Worm (Caenorhabditis elegans) whole organism, midembryonic: ENCODE results near the gene grd-13.
"Not testable (repeated sequence)": the region's sequence is repeated elsewhere in the genome, so short reads cannot be mapped to it uniquely, and the experiment has no call there.

Source experiments
- T22C8.4 ChIP-seq: fragments of 200-800 bp; sonication (Bioruptor generic); IDR thresholded peaks from 2 replicates; pipeline ENCODE4 v1.3.6; 2022; ENCODE audit warnings: missing genetic modification characterization, missing compliant biosample characterization
- cog-1 ChIP-seq: sonication (generic microtip); optimal IDR thresholded peaks from 2 replicates; lab custom pipeline; 2016; ENCODE audit warnings: missing genetic modification characterization, missing compliant biosample characterization
- flt-1 ChIP-seq: fragments of 200-800 bp; sonication (Bioruptor generic); IDR thresholded peaks from 2 replicates; pipeline ENCODE4 v1.3.6; 2022; ENCODE audit warnings: missing genetic modification characterization, missing compliant biosample characterization
- klf-2 ChIP-seq: fragments of 200-800 bp; sonication (Bioruptor generic); conservative IDR thresholded peaks from 2 replicates; pipeline ENCODE4 v1.3.6; 2022; ENCODE audit warnings: missing genetic modification reagents, missing genetic modification characterization, missing compliant biosample characterization
- med-1 ChIP-seq: sonication (generic microtip); optimal IDR thresholded peaks from 2 replicates; lab custom pipeline; 2017; ENCODE audit warnings: missing genetic modification characterization, mild to moderate bottlenecking, missing compliant biosample characterization, antibody characterized with exemption, missing genetic modification reagents; ENCODE audit not compliant: insufficient read depth
- ref-1 ChIP-seq: fragments of 200-800 bp; sonication (Bioruptor generic); conservative IDR thresholded peaks from 2 replicates; pipeline ENCODE4 v1.3.6; 2022; ENCODE audit warnings: missing genetic modification reagents, missing genetic modification characterization, missing compliant biosample characterization
- tab-1 ChIP-seq: fragments of 200-800 bp; sonication (Bioruptor generic); IDR thresholded peaks from 2 replicates; pipeline ENCODE4 v1.3.6; 2022; ENCODE audit warnings: missing genetic modification characterization, missing compliant biosample characterization
- ztf-23 ChIP-seq: fragments of 200-800 bp; sonication (Bioruptor generic); IDR thresholded peaks from 2 replicates; pipeline ENCODE4 v1.3.6; 2022; ENCODE audit warnings: missing genetic modification reagents, missing genetic modification characterization, missing compliant biosample characterization
- ztf-29 ChIP-seq: fragments of 200-800 bp; sonication (Bioruptor generic); IDR thresholded peaks from 2 replicates; pipeline ENCODE4 v1.3.6; 2022; ENCODE audit warnings: missing genetic modification reagents, missing genetic modification characterization, missing compliant biosample characterization

The grd-13 gene

ce11 chrIV:3428434-3428950 lies 9.6 kb upstream of the grd-13 start, which contains the start of the genes C04C3.9 and srz-60:
Gene C04C3.9, minus strand, starts transcription at chrIV:3428534.
Gene srz-60, plus strand, starts transcription at chrIV:3428900.
- no peak for TF ChIP-seq ztf-29

ce11 chrIV:3433387-3433786 lies 4.7 kb upstream of the grd-13 start, which contains the start of gene C04C3.7:
Gene C04C3.7, minus strand, starts transcription at chrIV:3433487.
- not testable (repeated sequence) for TF ChIP-seq tab-1 (GFP tag; lab: Robert Waterston, UW); med-1 (GFP tag; lab: Kevin White, UChicago); T22C8.4 (GFP tag; lab: Robert Waterston, UW)

ce11 chrIV:3436021-3436420 lies 2.1 kb upstream of the grd-13 start, which contains the start of gene srz-32:
Gene srz-32, plus strand, starts transcription at chrIV:3436321.
- TF ChIP-seq T22C8.4 (GFP tag; lab: Robert Waterston, UW) (no peak), cog-1 (no peak), flt-1 (GFP tag; lab: Robert Waterston, UW) (no peak), ref-1 (GFP tag; lab: Robert Waterston, UW) (no peak), ztf-23 (GFP tag; lab: Robert Waterston, UW) (no peak), klf-2 (GFP tag; lab: Robert Waterston, UW) (no peak)

ce11 chrIV:3439354-3439753 lies 1.2 kb downstream of the grd-13 start, which contains the start of gene grd-3:
Gene grd-3, plus strand, starts transcription at chrIV:3439655.
- TF ChIP-seq T22C8.4 (GFP tag; lab: Robert Waterston, UW) = no peak
- no peak for TF ChIP-seq ref-1 (GFP tag; lab: Robert Waterston, UW)
- no peak for TF ChIP-seq ztf-23 (GFP tag; lab: Robert Waterston, UW)
- TF ChIP-seq flt-1 (GFP tag; lab: Robert Waterston, UW) = no peak
- no peak for TF ChIP-seq med-1 (GFP tag; lab: Kevin White, UChicago)
- TF ChIP-seq tab-1 (GFP tag; lab: Robert Waterston, UW) = no peak
- TF ChIP-seq cog-1 = no peak
- no peak for TF ChIP-seq klf-2 (GFP tag; lab: Robert Waterston, UW)
- TF ChIP-seq ztf-29 = no peak

- TF ChIP-seq T22C8.4 (GFP tag; lab: Robert Waterston, UW) (no peak), med-1 (GFP tag; lab: Kevin White, UChicago) (no peak), ztf-29 (no peak), cog-1 (no peak), flt-1 (GFP tag; lab: Robert Waterston, UW) (no peak), tab-1 (GFP tag; lab: Robert Waterston, UW) (no peak), ztf-23 (GFP tag; lab: Robert Waterston, UW) (no peak), ref-1 (GFP tag; lab: Robert Waterston, UW) (no peak), klf-2 (GFP tag; lab: Robert Waterston, UW) (no peak)
These were observed 2.7 kb downstream of the grd-13 start, which contains the start of gene grd-10 for ce11 chrIV:3440848-3441247. Gene grd-10, plus strand, starts transcription at chrIV:3441055.

ce11 chrIV:3442513-3442912 lies 4.4 kb downstream of the grd-13 start:
- TF ChIP-seq cog-1 (no peak), flt-1 (GFP tag; lab: Robert Waterston, UW) (no peak), T22C8.4 (GFP tag; lab: Robert Waterston, UW) (no peak), tab-1 (GFP tag; lab: Robert Waterston, UW) (no peak)

ce11 chrIV:3444101-3444500 lies 6.0 kb downstream of the grd-13 start, which contains the start of gene F09D12.2:
Gene F09D12.2, minus strand, starts transcription at chrIV:3444201.
- TF ChIP-seq cog-1 = no peak

ce11 chrIV:3444614-3445013 lies 6.5 kb downstream of the grd-13 start, which contains the start of gene F58E2.5:
Gene F58E2.5, plus strand, starts transcription at chrIV:3444914.
- TF ChIP-seq med-1 (GFP tag; lab: Kevin White, UChicago) = no peak
- TF ChIP-seq T22C8.4 (GFP tag; lab: Robert Waterston, UW) = no peak
- no peak for TF ChIP-seq ref-1 (GFP tag; lab: Robert Waterston, UW)
- TF ChIP-seq flt-1 (GFP tag; lab: Robert Waterston, UW) = no peak
- TF ChIP-seq klf-2 (GFP tag; lab: Robert Waterston, UW) = no peak
- no peak for TF ChIP-seq tab-1 (GFP tag; lab: Robert Waterston, UW)
- TF ChIP-seq ztf-23 (GFP tag; lab: Robert Waterston, UW) = no peak
- TF ChIP-seq cog-1 = no peak
- TF ChIP-seq ztf-29 = no peak

- TF ChIP-seq flt-1 (GFP tag; lab: Robert Waterston, UW) = no peak
- TF ChIP-seq T22C8.4 (GFP tag; lab: Robert Waterston, UW) = no peak
- TF ChIP-seq tab-1 (GFP tag; lab: Robert Waterston, UW) = no peak
- no peak for TF ChIP-seq cog-1
- TF ChIP-seq med-1 (GFP tag; lab: Kevin White, UChicago) = no peak
- TF ChIP-seq ztf-29 = no peak
- no peak for TF ChIP-seq klf-2 (GFP tag; lab: Robert Waterston, UW)
- TF ChIP-seq ref-1 (GFP tag; lab: Robert Waterston, UW) = no peak
- TF ChIP-seq ztf-23 (GFP tag; lab: Robert Waterston, UW) = no peak
These were observed 9.2 kb downstream of the grd-13 start for ce11 chrIV:3447350-3447749.

ce11 chrIV:3452516-3452915 lies 14.4 kb downstream of the grd-13 start:
- TF ChIP-seq klf-2 (GFP tag; lab: Robert Waterston, UW) = no peak
- TF ChIP-seq tab-1 (GFP tag; lab: Robert Waterston, UW) = no peak
- no peak for TF ChIP-seq flt-1 (GFP tag; lab: Robert Waterston, UW)
- no peak for TF ChIP-seq ref-1 (GFP tag; lab: Robert Waterston, UW)
- no peak for TF ChIP-seq ztf-23 (GFP tag; lab: Robert Waterston, UW)
